Fruit fly (Drosophila melanogaster) whole organism, wandering third instar larva: ENCODE results near the gene Set2.

Source experiments
- HLH106 ChIP-seq: fragments of 200-800 bp; optimal IDR thresholded peaks from 3 replicates; lab custom pipeline; 2019; ENCODE audit warnings: missing biosample characterization, mild to moderate bottlenecking, missing genetic modification characterization, moderate library complexity
- Hnf4 ChIP-seq: fragments of 200-800 bp; sonication (Bioruptor generic); optimal IDR thresholded peaks from 2 replicates; lab custom pipeline; 2016; ENCODE audit warnings: missing biosample characterization, mild to moderate bottlenecking, missing genetic modification characterization
- Hr78 ChIP-seq: fragments of >200 bp; optimal IDR thresholded peaks from 2 replicates; lab custom pipeline; 2017; ENCODE audit warnings: missing biosample characterization, missing genetic modification characterization
- Jra ChIP-seq: sonication (Bioruptor generic); optimal IDR thresholded peaks from 2 replicates; lab custom pipeline; 2016; ENCODE audit warnings: missing biosample characterization, missing genetic modification characterization
- Mio ChIP-seq: sonication (Bioruptor generic); optimal IDR thresholded peaks from 2 replicates; lab custom pipeline; 2016; ENCODE audit warnings: missing biosample characterization, missing genetic modification characterization
- Myc ChIP-seq: fragments of >200 bp; optimal IDR thresholded peaks from 2 replicates; lab custom pipeline; 2017
- N ChIP-seq: fragments of >200 bp; optimal IDR thresholded peaks from 2 replicates; lab custom pipeline; 2018; ENCODE audit warnings: missing biosample characterization, missing external identifiers, missing genetic modification characterization
- OdsH ChIP-seq: fragments of 200-800 bp; sonication (Bioruptor generic); optimal IDR thresholded peaks from 2 replicates; lab custom pipeline; 2016; ENCODE audit warnings: missing biosample characterization, mild to moderate bottlenecking, missing genetic modification characterization
- dmrt93B ChIP-seq: fragments of 200-800 bp; sonication (Bioruptor generic); optimal IDR thresholded peaks from 2 replicates; lab custom pipeline; 2018; ENCODE audit warnings: missing biosample characterization, mild to moderate bottlenecking, missing genetic modification characterization
- h ChIP-seq: fragments of 200-800 bp; sonication (Bioruptor generic); optimal IDR thresholded peaks from 3 replicates; lab custom pipeline; 2016; ENCODE audit warnings: missing biosample characterization, mild to moderate bottlenecking, missing genetic modification characterization
- jim ChIP-seq: fragments of 175-275, 200-325 bp; sonication (Bioruptor generic); optimal IDR thresholded peaks from 2 replicates; lab custom pipeline; 2016; ENCODE audit warnings: missing biosample characterization, mild to moderate bottlenecking, missing genetic modification characterization
- lola ChIP-seq: fragments of >200 bp; optimal IDR thresholded peaks from 2 replicates; lab custom pipeline; 2017; ENCODE audit warnings: missing biosample characterization, missing genetic modification characterization
- rgr ChIP-seq: fragments of 200-800 bp; sonication (Bioruptor generic); optimal IDR thresholded peaks from 3 replicates; lab custom pipeline; 2016; ENCODE audit warnings: missing biosample characterization, mild to moderate bottlenecking, missing genetic modification characterization

The Set2 gene

DNA sequence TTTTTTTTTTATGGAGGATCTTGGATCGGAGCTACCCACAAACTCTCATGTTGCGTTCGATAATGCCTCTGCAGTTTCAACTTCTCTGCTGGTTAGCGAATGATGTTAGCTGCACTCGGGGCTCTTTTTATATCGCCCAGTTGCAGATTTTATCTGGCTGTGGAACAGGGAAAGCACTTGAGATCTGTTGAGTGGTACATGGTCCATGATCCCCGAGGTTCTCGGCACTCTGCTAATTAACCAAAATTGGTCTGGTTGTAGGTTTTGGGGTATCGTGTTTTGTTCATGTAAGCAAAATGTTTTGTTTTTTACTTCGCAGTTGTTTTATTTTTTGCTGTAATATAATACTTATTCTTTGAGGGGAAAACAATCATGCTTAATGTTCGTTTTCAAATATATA is 44.5 kb downstream of the Set2 start, which contains the start of gene CG34324:
Gene CG34324 (minus strand): TSS at position 101 of the 400 bp plus-strand sequence.
- no peak for TF ChIP-seq HLH106 (tag; lab: Kevin White, UChicago)
- TF ChIP-seq Mio (GFP tag; lab: Kevin White, UChicago) = no peak
- no peak for TF ChIP-seq lola (GFP tag; lab: Kevin White, UChicago)
- TF ChIP-seq dmrt93B = no peak
- TF ChIP-seq Hnf4 (GFP tag; lab: Kevin White, UChicago) = no peak
- TF ChIP-seq h = no peak
- TF ChIP-seq Myc (lab: Kevin White, UChicago) = no peak
- no peak for TF ChIP-seq OdsH
- TF ChIP-seq N (GFP tag; lab: Kevin White, UChicago) = no peak
- no peak for TF ChIP-seq Hr78
- TF ChIP-seq rgr (GFP tag; lab: Kevin White, UChicago) = no peak
- TF ChIP-seq Jra (GFP tag; lab: Kevin White, UChicago) = no peak
- no peak for TF ChIP-seq jim (GFP tag; lab: Kevin White, UChicago)
